Fruit fly (Drosophila melanogaster): ENCODE data around the gene Pcmt.

dm6 chr3R:5547464-5547943 lies 6.6 kb downstream of the Pcmt start, which contains the start of gene CG2519:
- no peak for TF ChIP-seq psq (optimal IDR thresholded peaks at IDR 0.05)
- no peak for TF ChIP-seq insv (optimal IDR thresholded peaks at IDR 0.05)
